Worm (Caenorhabditis elegans) whole organism, young adult: ENCODE data around the gene ubc-22.

Experiments used
- C06A6.2 ChIP-seq: fragments of 200-800 bp; sonication (Bioruptor generic); conservative IDR thresholded peaks from 2 replicates; pipeline ENCODE4 v1.3.6; 2022; ENCODE audit warnings: missing genetic modification characterization, missing compliant biosample characterization
- C17E4.6 ChIP-seq: fragments of 200-800 bp; sonication (Bioruptor generic); IDR thresholded peaks from 2 replicates; pipeline ENCODE4 v1.3.6; 2022; ENCODE audit warnings: missing genetic modification reagents, missing genetic modification characterization, missing compliant biosample characterization
- F22D6.2 ChIP-seq: sonication (generic microtip); optimal IDR thresholded peaks from 2 replicates; lab custom pipeline; 2016; ENCODE audit warnings: mild to moderate bottlenecking, missing genetic modification characterization, missing compliant biosample characterization
- F49E8.2 ChIP-seq: sonication (generic microtip); optimal IDR thresholded peaks from 3 replicates; lab custom pipeline; 2017; ENCODE audit warnings: missing genetic modification characterization, mild to moderate bottlenecking, missing compliant biosample characterization, antibody characterized with exemption, moderate library complexity; ENCODE audit not compliant: insufficient read depth
- F52B5.7 ChIP-seq: sonication (generic microtip); optimal IDR thresholded peaks from 2 replicates; lab custom pipeline; 2016; ENCODE audit warnings: mild to moderate bottlenecking, missing genetic modification characterization, missing compliant biosample characterization
- F55B11.4 ChIP-seq: sonication (generic microtip); optimal IDR thresholded peaks from 2 replicates; lab custom pipeline; 2016; ENCODE audit warnings: missing compliant biosample characterization, missing genetic modification characterization, borderline replicate concordance; ENCODE audit not compliant: insufficient read depth
- F57A8.1 ChIP-seq: fragments of 200-800 bp; sonication (Bioruptor generic); optimal IDR thresholded peaks from 2 replicates; lab custom pipeline; 2018; ENCODE audit warnings: mild to moderate bottlenecking, missing genetic modification characterization, moderate library complexity, missing compliant biosample characterization
- K12H6.12 ChIP-seq: fragments of 200-800 bp; sonication (Bioruptor generic); optimal IDR thresholded peaks from 2 replicates; lab custom pipeline; 2018; ENCODE audit warnings: mild to moderate bottlenecking, missing genetic modification characterization, missing compliant biosample characterization
- Y53F4B.3 ChIP-seq: fragments of 200-800 bp; sonication (Bioruptor generic); IDR thresholded peaks from 2 replicates; pipeline ENCODE4 v1.3.6; 2022; ENCODE audit warnings: missing genetic modification reagents, missing genetic modification characterization, missing compliant biosample characterization
- Y53G8AR.9 ChIP-seq: fragments of 200-800 bp; sonication (Bioruptor generic); conservative IDR thresholded peaks from 2 replicates; pipeline ENCODE4 v1.3.6; 2022; ENCODE audit warnings: missing genetic modification reagents, missing genetic modification characterization, missing compliant biosample characterization
- Y56A3A.18 ChIP-seq: fragments of 200-800 bp; sonication (Bioruptor generic); IDR thresholded peaks from 2 replicates; pipeline ENCODE4 v1.3.6; 2022; ENCODE audit warnings: missing genetic modification reagents, missing genetic modification characterization, missing compliant biosample characterization
- ama-1 ChIP-seq, 3 experiments: fragments of 150-350 bp in 1 of 3; sonication (generic microtip) in 2 of 3; optimal IDR thresholded peaks; 2 replicates each; lab custom pipeline; 2014 to 2018; ENCODE audit warnings: missing biosample characterization in 2 of 3, missing genetic modification characterization in 2 of 3, missing genetic modification reagents in 2 of 3
- aptf-2 ChIP-seq: fragments of 200-800 bp; sonication (Bioruptor generic); conservative IDR thresholded peaks from 2 replicates; pipeline ENCODE4 v1.3.6; 2022; ENCODE audit warnings: missing genetic modification reagents, missing genetic modification characterization, missing compliant biosample characterization
- athp-1 ChIP-seq: sonication (generic microtip); optimal IDR thresholded peaks from 2 replicates; lab custom pipeline; 2017; ENCODE audit warnings: mild to moderate bottlenecking, missing genetic modification characterization, missing compliant biosample characterization
- attf-5 ChIP-seq: fragments of 200-800 bp; sonication (Bioruptor generic); optimal IDR thresholded peaks from 2 replicates; lab custom pipeline; 2018; ENCODE audit warnings: mild to moderate bottlenecking, missing genetic modification characterization, missing compliant biosample characterization
- bed-1 ChIP-seq: fragments of 200-800 bp; sonication (Bioruptor generic); IDR thresholded peaks from 2 replicates; pipeline ENCODE4 v1.3.6; 2022; ENCODE audit warnings: missing genetic modification reagents, missing genetic modification characterization, missing compliant biosample characterization
- bed-2 ChIP-seq: fragments of 200-800 bp; sonication (Bioruptor generic); IDR thresholded peaks from 2 replicates; pipeline ENCODE4 v1.3.6; 2022; ENCODE audit warnings: missing genetic modification reagents, missing genetic modification characterization, missing compliant biosample characterization
- ceh-40 ChIP-seq: fragments of 200-800 bp; sonication (Bioruptor generic); IDR thresholded peaks from 2 replicates; pipeline ENCODE4 v1.3.6; 2022; ENCODE audit warnings: missing genetic modification characterization, missing compliant biosample characterization
- chd-7 ChIP-seq: sonication (generic microtip); optimal IDR thresholded peaks from 2 replicates; lab custom pipeline; 2016; ENCODE audit warnings: mild to moderate bottlenecking, missing genetic modification characterization, moderate library complexity, missing compliant biosample characterization
- dox-1 ChIP-seq: fragments of 200-800 bp; sonication (Bioruptor generic); IDR thresholded peaks from 2 replicates; pipeline ENCODE4 v1.3.6; 2022; ENCODE audit warnings: missing genetic modification reagents, missing genetic modification characterization, missing compliant biosample characterization
- dpl-1 ChIP-seq: fragments of 150-350 bp; optimal IDR thresholded peaks from 2 replicates; lab custom pipeline; 2014; ENCODE audit warnings: missing biosample characterization, missing genetic modification reagents, missing genetic modification characterization
- egl-18 ChIP-seq: fragments of 200-800 bp; sonication (Bioruptor generic); IDR thresholded peaks from 2 replicates; pipeline ENCODE4 v1.3.6; 2022; ENCODE audit warnings: missing genetic modification reagents, missing genetic modification characterization, missing compliant biosample characterization
- ekl-4 ChIP-seq: fragments of 200-800 bp; sonication (Bioruptor generic); IDR thresholded peaks from 2 replicates; pipeline ENCODE4 v1.3.6; 2022; ENCODE audit warnings: missing genetic modification reagents, missing genetic modification characterization, missing compliant biosample characterization
- ets-4 ChIP-seq: fragments of 200-800 bp; sonication (Bioruptor generic); optimal IDR thresholded peaks from 2 replicates; lab custom pipeline; 2018; ENCODE audit warnings: mild to moderate bottlenecking, missing genetic modification characterization, missing compliant biosample characterization
- hlh-26 ChIP-seq: fragments of 200-800 bp; sonication (Bioruptor generic); conservative IDR thresholded peaks from 2 replicates; pipeline ENCODE4 v1.3.6; 2022; ENCODE audit warnings: missing genetic modification reagents, missing genetic modification characterization, missing compliant biosample characterization
- hmg-1.2 ChIP-seq: fragments of 200-800 bp; sonication (Bioruptor generic); IDR thresholded peaks from 2 replicates; pipeline ENCODE4 v1.3.6; 2022; ENCODE audit warnings: missing genetic modification reagents, missing genetic modification characterization, missing compliant biosample characterization
- lag-1 ChIP-seq: fragments of 200-800 bp; sonication (Bioruptor generic); IDR thresholded peaks from 2 replicates; pipeline ENCODE4 v1.3.6; 2022; ENCODE audit warnings: missing genetic modification reagents, missing genetic modification characterization, missing compliant biosample characterization
- let-526 ChIP-seq: fragments of 200-800 bp; sonication (Bioruptor generic); IDR thresholded peaks from 2 replicates; pipeline ENCODE4 v1.3.6; 2022; ENCODE audit warnings: missing genetic modification reagents, missing genetic modification characterization, missing compliant biosample characterization
- let-607 ChIP-seq, 2 experiments: fragments of 200-800 bp in 1 of 2; sonication (Bioruptor generic) in 1 of 2; sonication (generic microtip) in 1 of 2; optimal IDR thresholded peaks; 2 replicates each; lab custom pipeline; 2016 to 2018; ENCODE audit warnings: mild to moderate bottlenecking in 2 of 2, missing compliant biosample characterization in 2 of 2, missing genetic modification characterization in 2 of 2, moderate library complexity in 2 of 2, missing genotype in 1 of 2
- lir-1 ChIP-seq: fragments of 200-800 bp; sonication (Bioruptor generic); conservative IDR thresholded peaks from 2 replicates; pipeline ENCODE4 v1.3.6; 2022; ENCODE audit warnings: missing genetic modification reagents, missing genetic modification characterization, missing compliant biosample characterization
- lsl-1 ChIP-seq: fragments of 200-800 bp; sonication (Bioruptor generic); optimal IDR thresholded peaks from 2 replicates; lab custom pipeline; 2018; ENCODE audit warnings: mild to moderate bottlenecking, missing genetic modification characterization, moderate library complexity, missing compliant biosample characterization
- madf-10 ChIP-seq: sonication (generic microtip); optimal IDR thresholded peaks from 2 replicates; lab custom pipeline; 2016; ENCODE audit warnings: mild to moderate bottlenecking, missing genetic modification characterization, missing compliant biosample characterization
- madf-3 ChIP-seq: fragments of 200-800 bp; sonication (Bioruptor generic); IDR thresholded peaks from 2 replicates; pipeline ENCODE4 v1.3.6; 2022; ENCODE audit warnings: missing genetic modification reagents, missing genetic modification characterization, missing compliant biosample characterization
- madf-8 ChIP-seq: fragments of 200-800 bp; sonication (Bioruptor generic); conservative IDR thresholded peaks from 2 replicates; pipeline ENCODE4 v1.3.6; 2022; ENCODE audit warnings: missing genetic modification reagents, missing genetic modification characterization, missing compliant biosample characterization
- nhr-179 ChIP-seq: sonication (generic microtip); optimal IDR thresholded peaks from 2 replicates; lab custom pipeline; 2016; ENCODE audit warnings: mild to moderate bottlenecking, missing genetic modification characterization, missing compliant biosample characterization
- nhr-90 ChIP-seq: sonication (generic microtip); optimal IDR thresholded peaks from 2 replicates; lab custom pipeline; 2016; ENCODE audit warnings: missing genotype, mild to moderate bottlenecking, missing genetic modification characterization, missing compliant biosample characterization
- repo-1 ChIP-seq: sonication (generic microtip); optimal IDR thresholded peaks from 2 replicates; lab custom pipeline; 2017; ENCODE audit warnings: mild to moderate bottlenecking, missing genetic modification characterization, missing compliant biosample characterization
- snpc-1.3 ChIP-seq: sonication (generic microtip); optimal IDR thresholded peaks from 2 replicates; lab custom pipeline; 2017; ENCODE audit warnings: missing genetic modification characterization, mild to moderate bottlenecking, missing compliant biosample characterization, antibody characterized with exemption, moderate library complexity, missing genotype, missing genetic modification reagents; ENCODE audit not compliant: insufficient read depth
- snpc-3.4 ChIP-seq: sonication (generic microtip); optimal IDR thresholded peaks from 2 replicates; lab custom pipeline; 2017; ENCODE audit warnings: missing genetic modification characterization, mild to moderate bottlenecking, missing compliant biosample characterization, antibody characterized with exemption, moderate library complexity, missing genotype, missing genetic modification reagents
- snpc-4 ChIP-seq, 5 experiments: fragments of 150-350 bp in 1 of 5; sonication (generic microtip) in 4 of 5; optimal IDR thresholded peaks; 2 replicates each; lab custom pipeline; 2014 to 2018; ENCODE audit warnings: missing genetic modification characterization in 5 of 5, missing biosample characterization in 3 of 5, antibody characterized with exemption in 2 of 5, mild to moderate bottlenecking in 2 of 5, missing compliant biosample characterization in 2 of 5, missing genotype in 2 of 5, moderate library complexity in 2 of 5, missing genetic modification reagents in 1 of 5
- somi-1 ChIP-seq: fragments of 200-800 bp; sonication (Bioruptor generic); optimal IDR thresholded peaks from 2 replicates; lab custom pipeline; 2018; ENCODE audit warnings: mild to moderate bottlenecking, missing genetic modification characterization, missing compliant biosample characterization
- tlf-1 ChIP-seq: fragments of 200-800 bp; sonication (Bioruptor generic); optimal IDR thresholded peaks from 2 replicates; lab custom pipeline; 2018; ENCODE audit warnings: mild to moderate bottlenecking, missing genetic modification characterization, missing compliant biosample characterization
- unc-130 ChIP-seq: sonication (generic microtip); optimal IDR thresholded peaks from 2 replicates; lab custom pipeline; 2016; ENCODE audit warnings: missing genetic modification reagents, missing genetic modification characterization, missing compliant biosample characterization
- zfh-2 ChIP-seq: fragments of 200-800 bp; sonication (Bioruptor generic); conservative IDR thresholded peaks from 2 replicates; pipeline ENCODE4 v1.3.6; 2022; ENCODE audit warnings: missing genetic modification reagents, missing genetic modification characterization, missing compliant biosample characterization
- ztf-28 ChIP-seq: fragments of 200-800 bp; sonication (Bioruptor generic); IDR thresholded peaks from 2 replicates; pipeline ENCODE4 v1.3.6; 2022; ENCODE audit warnings: missing genetic modification reagents, missing genetic modification characterization, missing compliant biosample characterization
- ztf-3 ChIP-seq: fragments of 200-800 bp; sonication (Bioruptor generic); optimal IDR thresholded peaks from 2 replicates; lab custom pipeline; 2018; ENCODE audit warnings: mild to moderate bottlenecking, missing genetic modification characterization, missing compliant biosample characterization
- ztf-6 ChIP-seq: fragments of 200-800 bp; sonication (Bioruptor generic); IDR thresholded peaks from 2 replicates; pipeline ENCODE4 v1.3.6; 2022; ENCODE audit warnings: missing genetic modification reagents, missing genetic modification characterization, missing compliant biosample characterization

The ubc-22 gene

ce11 chrX:8838176-8838575, 30.8 kb downstream of the ubc-22 start (continued):
- TF ChIP-seq F57A8.1 (GFP tag; lab: Kevin White, UChicago) (no peak), ekl-4 (no peak), repo-1 (tag; lab: Kevin White, UChicago) (no peak), K12H6.12 (no peak), bed-1 (GFP tag; lab: Robert Waterston, UW) (0 out of 2 replicates have a peak, but pooled peaks have one; percentile 49), lsl-1 (GFP tag; lab: Kevin White, UChicago) (no peak), ceh-40 (GFP tag; lab: Robert Waterston, UW) (0 out of 2 replicates have a peak, but pooled peaks have one; percentile 65), athp-1 (tag; lab: Kevin White, UChicago) (no peak), Y53F4B.3 (GFP tag; lab: Robert Waterston, UW) (no peak), F55B11.4 (no peak), hlh-26 (GFP tag; lab: Robert Waterston, UW) (no peak), F22D6.2 (tag; lab: Kevin White, UChicago) (no peak), lag-1 (GFP tag; lab: Robert Waterston, UW) (no peak), C06A6.2 (no peak), Y53G8AR.9 (GFP tag; lab: Robert Waterston, UW) (no peak), madf-3 (GFP tag; lab: Robert Waterston, UW) (0 out of 2 replicates have a peak, but pooled peaks have one; percentile 46), let-526 (GFP tag; lab: Robert Waterston, UW) (no peak), snpc-1.3 (tag; lab: Kevin White, UChicago) (peak; percentile 30), F52B5.7 (tag; lab: Kevin White, UChicago) (no peak), ama-1 (optimal IDR thresholded peaks at IDR 0.05; lab: Kevin White, UChicago) (no peak), ama-1 (GFP tag; optimal IDR thresholded peaks at IDR 0.05; lab: Kevin White, UChicago) (peak; percentile 27 to 55), aptf-2 (GFP tag; lab: Robert Waterston, UW) (no peak), C17E4.6 (no peak), snpc-3.4 (tag; lab: Kevin White, UChicago) (no peak), madf-8 (no peak), zfh-2 (GFP tag; lab: Robert Waterston, UW) (no peak), unc-130 (GFP tag; lab: Kevin White, UChicago) (no peak), nhr-90 (tag; lab: Kevin White, UChicago) (peak; percentile 40), lir-1 (GFP tag; lab: Robert Waterston, UW) (no peak), somi-1 (no peak), madf-10 (peak; percentile 5), hmg-1.2 (GFP tag; lab: Robert Waterston, UW) (peak; percentile 58), chd-7 (no peak), bed-2 (GFP tag; lab: Robert Waterston, UW) (no peak), snpc-4 (GFP tag; optimal IDR thresholded peaks at IDR 0.05; lab: Kevin White, UChicago) (peak; percentile 21), snpc-4 (tag; optimal IDR thresholded peaks at IDR 0.05; lab: Kevin White, UChicago) (peak in 2 of 4 experiments; percentile 42 to 64), ztf-3 (GFP tag; lab: Kevin White, UChicago) (no peak), dox-1 (0 out of 2 replicates have a peak, but pooled peaks have one; percentile 47), ztf-28 (0 out of 2 replicates have a peak, but pooled peaks have one; percentile 69), let-607 (tag; optimal IDR thresholded peaks at IDR 0.05; lab: Kevin White, UChicago) (no peak), ets-4 (GFP tag; lab: Kevin White, UChicago) (no peak), attf-5 (GFP tag; lab: Kevin White, UChicago) (no peak), Y56A3A.18 (GFP tag; lab: Robert Waterston, UW) (0 out of 2 replicates have a peak, but pooled peaks have one; percentile 80), F49E8.2 (no peak), nhr-179 (no peak), dpl-1 (GFP tag; lab: Kevin White, UChicago) (no peak), egl-18 (GFP tag; lab: Robert Waterston, UW) (no peak), ztf-6 (GFP tag; lab: Robert Waterston, UW) (no peak), tlf-1 (GFP tag; lab: Kevin White, UChicago) (no peak)
